Fruit fly (Drosophila melanogaster) whole organism, embryonic: ENCODE results near the gene ago.
A peak's percentile ranks its signal among the peaks of the same experiment; 100 is the strongest.

ENCODE experiments used
- CG10267 ChIP-seq: fragments of 200-800 bp; sonication (Bioruptor generic); optimal IDR thresholded peaks from 2 replicates; lab custom pipeline; 2018; ENCODE audit warnings: missing biosample characterization, mild to moderate bottlenecking, missing genetic modification characterization, moderate library complexity
- CG12299 ChIP-seq: fragments of 200-800 bp; sonication (Bioruptor generic); optimal IDR thresholded peaks from 2 replicates; lab custom pipeline; 2018; ENCODE audit warnings: missing biosample characterization, mild to moderate bottlenecking, missing genetic modification characterization
- CG12659 ChIP-seq: fragments of 200-800 bp; sonication (Bioruptor generic); optimal IDR thresholded peaks from 3 replicates; lab custom pipeline; 2017; ENCODE audit warnings: mild to moderate bottlenecking, missing biosample characterization, missing genetic modification reagents, missing genetic modification characterization
- CG13424 ChIP-seq: fragments of 200-800 bp; sonication (Bioruptor generic); optimal IDR thresholded peaks from 2 replicates; lab custom pipeline; 2019; ENCODE audit warnings: missing biosample characterization, mild to moderate bottlenecking, missing genetic modification characterization, moderate library complexity
- CG1529 ChIP-seq: fragments of 200-800 bp; sonication (Bioruptor generic); optimal IDR thresholded peaks from 3 replicates; lab custom pipeline; 2018; ENCODE audit warnings: missing biosample characterization, missing genetic modification characterization
- CG17361 ChIP-seq: fragments of 200-800 bp; sonication (Bioruptor generic); IDR thresholded peaks from 3 replicates; pipeline ENCODE4 v1.3.6; 2022; ENCODE audit warnings: missing biosample characterization, missing genetic modification characterization
- CG17568 ChIP-seq: fragments of 200-800 bp; sonication (Bioruptor generic); optimal IDR thresholded peaks from 2 replicates; lab custom pipeline; 2018; ENCODE audit warnings: missing biosample characterization, mild to moderate bottlenecking, missing genetic modification characterization, moderate library complexity
- CG18262 ChIP-seq: fragments of 200-800 bp; optimal IDR thresholded peaks from 3 replicates; lab custom pipeline; 2019; ENCODE audit warnings: missing biosample characterization, mild to moderate bottlenecking, missing genetic modification characterization, moderate library complexity
- CG18619 ChIP-seq: fragments of 200-800 bp; sonication (Bioruptor generic); optimal IDR thresholded peaks from 3 replicates; lab custom pipeline; 2017; ENCODE audit warnings: missing biosample characterization, mild to moderate bottlenecking, missing genetic modification characterization
- CG2199 ChIP-seq: fragments of 200-800 bp; sonication (Bioruptor generic); IDR thresholded peaks from 3 replicates; pipeline ENCODE4 v1.3.6; 2022; ENCODE audit warnings: missing biosample characterization, missing genetic modification characterization
- CG2678 ChIP-seq: fragments of 200-800 bp; sonication (Bioruptor generic); optimal IDR thresholded peaks from 3 replicates; lab custom pipeline; 2019; ENCODE audit warnings: missing biosample characterization, mild to moderate bottlenecking, missing genetic modification characterization, moderate library complexity
- CG3065 ChIP-seq: fragments of 200-800 bp; sonication (Bioruptor generic); optimal IDR thresholded peaks from 2 replicates; lab custom pipeline; 2016; ENCODE audit warnings: missing biosample characterization, missing genetic modification characterization
- CG32532 ChIP-seq: fragments of 200-800 bp; sonication (Bioruptor generic); IDR thresholded peaks from 2 replicates; pipeline ENCODE4 v1.3.6; 2022; ENCODE audit warnings: missing biosample characterization, missing genetic modification characterization
- CG34376 ChIP-seq: fragments of 200-800 bp; sonication (Bioruptor generic); optimal IDR thresholded peaks from 2 replicates; lab custom pipeline; 2018; ENCODE audit warnings: missing biosample characterization, mild to moderate bottlenecking, missing genetic modification characterization
- CG6654 ChIP-seq: fragments of 200-800 bp; sonication (Bioruptor generic); optimal IDR thresholded peaks from 2 replicates; lab custom pipeline; 2017; ENCODE audit warnings: missing biosample characterization, mild to moderate bottlenecking, missing genetic modification characterization
- CG8478 ChIP-seq: fragments of >200 bp; optimal IDR thresholded peaks from 2 replicates; lab custom pipeline; 2018
- CG8765 ChIP-seq: fragments of 200-800 bp; sonication (Bioruptor generic); IDR thresholded peaks from 2 replicates; pipeline ENCODE4 v1.3.6; 2022; ENCODE audit warnings: missing biosample characterization, missing genetic modification characterization
- CG9437 ChIP-seq: fragments of 200-800 bp; sonication (Bioruptor generic); optimal IDR thresholded peaks from 2 replicates; lab custom pipeline; 2018; ENCODE audit warnings: missing biosample characterization, mild to moderate bottlenecking, missing genetic modification characterization
- CG9797 ChIP-seq: fragments of 200-800 bp; sonication (Bioruptor generic); optimal IDR thresholded peaks from 3 replicates; lab custom pipeline; 2018; ENCODE audit warnings: missing biosample characterization, mild to moderate bottlenecking, missing genetic modification characterization
- D19A ChIP-seq: fragments of 200-800 bp; optimal IDR thresholded peaks from 3 replicates; lab custom pipeline; 2019; ENCODE audit warnings: missing biosample characterization, mild to moderate bottlenecking, missing genetic modification characterization, moderate library complexity
- Dref ChIP-seq: fragments of 200-800 bp; sonication (Bioruptor generic); IDR thresholded peaks from 2 replicates; pipeline ENCODE4 v1.3.6; 2022; ENCODE audit warnings: missing biosample characterization, missing genetic modification characterization
- HmgD ChIP-seq: fragments of 200-800 bp; sonication (Bioruptor generic); optimal IDR thresholded peaks from 3 replicates; lab custom pipeline; 2016; ENCODE audit warnings: missing biosample characterization, missing genetic modification characterization
- Jarid2 ChIP-seq: fragments of 200-800 bp; sonication (Bioruptor generic); optimal IDR thresholded peaks from 3 replicates; lab custom pipeline; 2017; ENCODE audit warnings: mild to moderate bottlenecking, missing biosample characterization, missing genetic modification reagents, missing genetic modification characterization
- Mad ChIP-seq: fragments of 200-800 bp; sonication (Bioruptor generic); optimal IDR thresholded peaks from 2 replicates; lab custom pipeline; 2016; ENCODE audit warnings: missing biosample characterization, missing genetic modification characterization
- Mes4 ChIP-seq: fragments of 200-800 bp; sonication (Bioruptor generic); optimal IDR thresholded peaks from 2 replicates; lab custom pipeline; 2016; ENCODE audit warnings: missing biosample characterization, missing genetic modification characterization
- NK7.1 ChIP-seq: fragments of 200-800 bp; sonication (Bioruptor generic); optimal IDR thresholded peaks from 3 replicates; lab custom pipeline; 2016; ENCODE audit warnings: missing biosample characterization, missing genetic modification characterization
- PHDP ChIP-seq: fragments of 200-800 bp; sonication (Bioruptor generic); optimal IDR thresholded peaks from 3 replicates; lab custom pipeline; 2018; ENCODE audit warnings: missing biosample characterization, mild to moderate bottlenecking, missing genetic modification characterization, moderate library complexity
- Scr ChIP-seq: fragments of 200-800 bp; sonication (Bioruptor generic); IDR thresholded peaks from 2 replicates; pipeline ENCODE4 v1.3.6; 2022; ENCODE audit warnings: missing biosample characterization, missing genetic modification characterization; ENCODE audit not compliant: partially characterized antibody
- Sox100B ChIP-seq: fragments of 200-800 bp; sonication (Bioruptor generic); optimal IDR thresholded peaks from 3 replicates; lab custom pipeline; 2018; ENCODE audit warnings: missing biosample characterization, mild to moderate bottlenecking, missing genetic modification characterization
- Xrp1 ChIP-seq: fragments of 200-800 bp; sonication (Bioruptor generic); IDR thresholded peaks from 2 replicates; pipeline ENCODE4 v1.3.6; 2022; ENCODE audit warnings: missing biosample characterization, missing genetic modification characterization
- bab2 ChIP-seq: fragments of 200-800 bp; sonication (Bioruptor generic); optimal IDR thresholded peaks from 2 replicates; lab custom pipeline; 2016; ENCODE audit warnings: missing biosample characterization, missing genetic modification characterization
- bbx ChIP-seq: fragments of 200-800 bp; sonication (Bioruptor generic); IDR thresholded peaks from 2 replicates; pipeline ENCODE4 v1.3.6; 2022; ENCODE audit warnings: missing biosample characterization, missing genetic modification characterization; ENCODE audit not compliant: partially characterized antibody
- corto ChIP-seq: fragments of 200-800 bp; sonication (Bioruptor generic); optimal IDR thresholded peaks from 2 replicates; lab custom pipeline; 2016; ENCODE audit warnings: missing biosample characterization, mild to moderate bottlenecking, missing genetic modification characterization, moderate library complexity
- dm ChIP-seq: fragments of 200-800 bp; sonication (Bioruptor generic); optimal IDR thresholded peaks from 3 replicates; lab custom pipeline; 2016; ENCODE audit warnings: missing biosample characterization, missing genetic modification characterization
- eyg ChIP-seq: fragments of 200-800 bp; sonication (Bioruptor generic); optimal IDR thresholded peaks from 3 replicates; lab custom pipeline; 2016; ENCODE audit warnings: missing biosample characterization, missing genetic modification characterization
- gcm ChIP-seq: fragments of 200-800 bp; sonication (Bioruptor generic); optimal IDR thresholded peaks from 2 replicates; lab custom pipeline; 2019; ENCODE audit warnings: missing biosample characterization, mild to moderate bottlenecking, missing genetic modification characterization, moderate library complexity
- grau ChIP-seq: fragments of 200-800 bp; optimal IDR thresholded peaks from 3 replicates; lab custom pipeline; 2019; ENCODE audit warnings: missing biosample characterization, mild to moderate bottlenecking, missing genetic modification characterization, moderate library complexity
- jumu ChIP-seq: fragments of 200-800 bp; sonication (Bioruptor generic); optimal IDR thresholded peaks from 3 replicates; lab custom pipeline; 2016; ENCODE audit warnings: missing biosample characterization, missing genetic modification characterization
- lmd ChIP-seq: fragments of 200-800 bp; sonication (Bioruptor generic); IDR thresholded peaks from 2 replicates; pipeline ENCODE4 v1.3.6; 2022; ENCODE audit warnings: missing biosample characterization, missing genetic modification characterization
- mld ChIP-seq: fragments of 200-800 bp; sonication (Bioruptor generic); IDR thresholded peaks from 3 replicates; pipeline ENCODE4 v1.3.6; 2022; ENCODE audit warnings: missing biosample characterization, missing genetic modification characterization; ENCODE audit not compliant: partially characterized antibody
- oc ChIP-seq: fragments of 200-800 bp; sonication (Bioruptor generic); optimal IDR thresholded peaks from 2 replicates; lab custom pipeline; 2018; ENCODE audit warnings: missing biosample characterization, mild to moderate bottlenecking, missing genetic modification characterization, moderate library complexity
- odd ChIP-seq: fragments of 200-800 bp; sonication (Bioruptor generic); optimal IDR thresholded peaks from 2 replicates; lab custom pipeline; 2017; ENCODE audit warnings: missing biosample characterization, mild to moderate bottlenecking, missing genetic modification characterization
- pnt ChIP-seq: fragments of 200-800 bp; sonication (Bioruptor generic); optimal IDR thresholded peaks from 3 replicates; lab custom pipeline; 2016; ENCODE audit warnings: missing biosample characterization, missing genetic modification characterization
- psq ChIP-seq: fragments of 200-800 bp; sonication (Bioruptor generic); optimal IDR thresholded peaks from 2 replicates; lab custom pipeline; 2017; ENCODE audit warnings: missing biosample characterization, missing genetic modification characterization
- schlank ChIP-seq: fragments of 200-800 bp; sonication (Bioruptor generic); optimal IDR thresholded peaks from 2 replicates; lab custom pipeline; 2018; ENCODE audit warnings: missing biosample characterization, mild to moderate bottlenecking, missing genetic modification characterization
- sens-2 ChIP-seq: fragments of 200-800 bp; sonication (Bioruptor generic); IDR thresholded peaks from 2 replicates; pipeline ENCODE4 v1.3.6; 2022; ENCODE audit warnings: missing biosample characterization, missing genetic modification characterization
- slbo ChIP-seq: fragments of 200-800 bp; sonication (Bioruptor generic); IDR thresholded peaks from 2 replicates; pipeline ENCODE4 v1.3.6; 2022; ENCODE audit warnings: missing biosample characterization, missing genetic modification characterization
- tna ChIP-seq: fragments of 200-800 bp; sonication (Bioruptor generic); IDR thresholded peaks from 2 replicates; pipeline ENCODE4 v1.3.6; 2022; ENCODE audit warnings: missing biosample characterization, missing genetic modification characterization; ENCODE audit not compliant: partially characterized antibody
- ttk ChIP-seq: fragments of 200-800 bp; sonication (Bioruptor generic); IDR thresholded peaks from 2 replicates; pipeline ENCODE4 v2.1.2; 2022; ENCODE audit warnings: missing biosample characterization, missing genetic modification characterization
- usp ChIP-seq: fragments of >200 bp; optimal IDR thresholded peaks from 2 replicates; lab custom pipeline; 2017; ENCODE audit warnings: missing biosample characterization, missing genetic modification characterization
- zfh1 ChIP-seq: fragments of 200-800 bp; sonication (Bioruptor generic); IDR thresholded peaks from 3 replicates; pipeline ENCODE4 v1.3.6; 2022; ENCODE audit warnings: missing biosample characterization, missing genetic modification characterization

The ago gene

dm6 chr3L:4232724-4233367 lies 21.3 kb downstream of the ago start (continued):
- TF ChIP-seq CG9437 (GFP tag; lab: Kevin White, UChicago) (peak; percentile 24), Scr (GFP tag; lab: Robert Waterston, UW) (no peak), CG9797 (GFP tag; lab: Kevin White, UChicago) (no peak), CG6654 (GFP tag; lab: Kevin White, UChicago) (no peak), Mes4 (no peak), bbx (GFP tag; lab: Robert Waterston, UW) (no peak), CG32532 (GFP tag; lab: Robert Waterston, UW) (no peak), zfh1 (GFP tag; lab: Robert Waterston, UW) (no peak), CG34376 (GFP tag; lab: Kevin White, UChicago) (no peak), HmgD (GFP tag; lab: Kevin White, UChicago) (no peak), lmd (GFP tag; lab: Robert Waterston, UW) (no peak), oc (tag; lab: Kevin White, UChicago) (no peak), CG17361 (GFP tag; lab: Robert Waterston, UW) (peak; percentile 57; the same call in 2 of the 3 replicates), dm (GFP tag; lab: Kevin White, UChicago) (no peak), CG2678 (tag; lab: Kevin White, UChicago) (peak; percentile 48), bab2 (GFP tag; lab: Kevin White, UChicago) (no peak), psq (no peak), eyg (GFP tag; lab: Kevin White, UChicago) (no peak), Mad (GFP tag; lab: Kevin White, UChicago) (no peak), pnt (GFP tag; lab: Kevin White, UChicago) (no peak), CG2199 (GFP tag; lab: Robert Waterston, UW) (no peak), jumu (GFP tag; lab: Kevin White, UChicago) (no peak), Xrp1 (GFP tag; lab: Robert Waterston, UW) (no peak), odd (GFP tag; lab: Kevin White, UChicago) (no peak), CG8478 (no peak), slbo (no peak), CG3065 (GFP tag; lab: Kevin White, UChicago) (no peak), schlank (tag; lab: Kevin White, UChicago) (no peak), CG13424 (peak; percentile 24), ttk (GFP tag; lab: Robert Waterston, UW) (no peak), CG17568 (GFP tag; lab: Kevin White, UChicago) (no peak), CG12659 (no peak), grau (tag; lab: Kevin White, UChicago) (peak; percentile 30), mld (no peak), CG8765 (GFP tag; lab: Robert Waterston, UW) (no peak), D19A (tag; lab: Kevin White, UChicago) (peak; percentile 98), NK7.1 (GFP tag; lab: Kevin White, UChicago) (no peak), CG1529 (GFP tag; lab: Kevin White, UChicago) (no peak), PHDP (peak; percentile 22), CG18262 (tag; lab: Kevin White, UChicago) (peak; percentile 53), CG12299 (tag; lab: Kevin White, UChicago) (no peak), Jarid2 (no peak), usp (GFP tag; lab: Kevin White, UChicago) (no peak), corto (GFP tag; lab: Kevin White, UChicago) (no peak), Dref (GFP tag; lab: Robert Waterston, UW) (no peak), tna (GFP tag; lab: Robert Waterston, UW) (no peak), gcm (GFP tag; lab: Kevin White, UChicago) (no peak), CG10267 (tag; lab: Kevin White, UChicago) (peak; percentile 5), Sox100B (GFP tag; lab: Kevin White, UChicago) (peak; percentile 41), sens-2 (no peak), CG18619 (GFP tag; lab: Kevin White, UChicago) (peak; percentile 10)
